Fruit fly (Drosophila melanogaster) whole organism, embryonic: ENCODE data around the gene fz3.

Experiments
- Antp ChIP-seq: fragments of 200-800 bp; sonication (Bioruptor generic); optimal IDR thresholded peaks from 3 replicates; lab custom pipeline; 2016; ENCODE audit warnings: missing biosample characterization, missing genetic modification characterization
- Atf3 ChIP-seq: fragments of 200-800 bp; sonication (Bioruptor generic); optimal IDR thresholded peaks from 3 replicates; lab custom pipeline; 2016; ENCODE audit warnings: missing biosample characterization, missing genetic modification characterization
- CG10321 ChIP-seq: fragments of 200-800 bp; sonication (Bioruptor generic); IDR thresholded peaks from 2 replicates; pipeline ENCODE4 v1.3.6; 2022; ENCODE audit warnings: missing biosample characterization, missing genetic modification characterization
- CG11456 ChIP-seq: fragments of 200-800 bp; sonication (Bioruptor generic); IDR thresholded peaks from 3 replicates; pipeline ENCODE4 v1.3.6; 2022; ENCODE audit warnings: missing biosample characterization, missing genetic modification characterization
- CG11723 ChIP-seq: fragments of 200-800 bp; sonication (Bioruptor generic); optimal IDR thresholded peaks from 2 replicates; lab custom pipeline; 2017; ENCODE audit warnings: missing biosample characterization, mild to moderate bottlenecking, missing genetic modification characterization
- CG12391 ChIP-seq: fragments of 200-800 bp; sonication (Bioruptor generic); optimal IDR thresholded peaks from 3 replicates; lab custom pipeline; 2018; ENCODE audit warnings: missing biosample characterization, mild to moderate bottlenecking, missing genetic modification characterization, moderate library complexity
- CG13287 ChIP-seq: fragments of 200-800 bp; sonication (Bioruptor generic); IDR thresholded peaks from 2 replicates; pipeline ENCODE4 v1.3.6; 2022; ENCODE audit warnings: missing biosample characterization, missing genetic modification characterization; ENCODE audit not compliant: partially characterized antibody
- CG16815 ChIP-seq: fragments of 200-800 bp; sonication (Bioruptor generic); optimal IDR thresholded peaks from 3 replicates; lab custom pipeline; 2017; ENCODE audit warnings: missing biosample characterization, mild to moderate bottlenecking, missing genetic modification characterization
- CG17385 ChIP-seq: fragments of 200-800 bp; sonication (Bioruptor generic); optimal IDR thresholded peaks from 3 replicates; lab custom pipeline; 2018; ENCODE audit warnings: missing biosample characterization, mild to moderate bottlenecking, missing genetic modification characterization
- CG17829 ChIP-seq: fragments of 200-800 bp; optimal IDR thresholded peaks from 2 replicates; lab custom pipeline; 2019; ENCODE audit warnings: missing biosample characterization, mild to moderate bottlenecking, missing genetic modification characterization, moderate library complexity
- CG1792 ChIP-seq: fragments of 200-800 bp; sonication (Bioruptor generic); optimal IDR thresholded peaks from 2 replicates; lab custom pipeline; 2016; ENCODE audit warnings: missing biosample characterization, missing genetic modification characterization
- CG18599 ChIP-seq: fragments of 200-800 bp; sonication (Bioruptor generic); optimal IDR thresholded peaks from 3 replicates; lab custom pipeline; 2017; ENCODE audit warnings: missing biosample characterization, missing genetic modification characterization, mild to moderate bottlenecking, moderate library complexity, missing genetic modification reagents
- CG18619 ChIP-seq: fragments of 200-800 bp; sonication (Bioruptor generic); optimal IDR thresholded peaks from 3 replicates; lab custom pipeline; 2017; ENCODE audit warnings: missing biosample characterization, mild to moderate bottlenecking, missing genetic modification characterization
- CG2116 ChIP-seq: fragments of 200-800 bp; sonication (Bioruptor generic); optimal IDR thresholded peaks from 3 replicates; lab custom pipeline; 2018; ENCODE audit warnings: missing biosample characterization, mild to moderate bottlenecking, missing genetic modification characterization
- CG2120 ChIP-seq: fragments of 200-800 bp; sonication (Bioruptor generic); optimal IDR thresholded peaks from 3 replicates; lab custom pipeline; 2016; ENCODE audit warnings: missing biosample characterization, missing genetic modification characterization
- CG2875 ChIP-seq: fragments of 200-800 bp; sonication (Bioruptor generic); optimal IDR thresholded peaks from 2 replicates; lab custom pipeline; 2017; ENCODE audit warnings: missing biosample characterization, mild to moderate bottlenecking, missing genetic modification characterization, missing genetic modification reagents
- CG30431 ChIP-seq: fragments of 200-800 bp; sonication (Bioruptor generic); optimal IDR thresholded peaks from 2 replicates; lab custom pipeline; 2017; ENCODE audit warnings: missing biosample characterization, missing genetic modification characterization
- CG33213 ChIP-seq: fragments of 200-800 bp; sonication (Bioruptor generic); optimal IDR thresholded peaks from 3 replicates; lab custom pipeline; 2016; ENCODE audit warnings: missing biosample characterization, missing genetic modification characterization
- CG3847 ChIP-seq: fragments of 200-800 bp; sonication (Bioruptor generic); IDR thresholded peaks from 2 replicates; pipeline ENCODE4 v1.3.6; 2022; ENCODE audit warnings: missing biosample characterization, missing genetic modification characterization
- CG4282 ChIP-seq: fragments of 200-800 bp; sonication (Bioruptor generic); optimal IDR thresholded peaks from 2 replicates; lab custom pipeline; 2016; ENCODE audit warnings: missing biosample characterization, missing genetic modification characterization
- CG7271 ChIP-seq: fragments of 200-800 bp; sonication (Bioruptor generic); optimal IDR thresholded peaks from 2 replicates; lab custom pipeline; 2018; ENCODE audit warnings: missing biosample characterization, mild to moderate bottlenecking, missing genetic modification characterization, moderate library complexity
- CG7556 ChIP-seq: fragments of 200-800 bp; sonication (Bioruptor generic); optimal IDR thresholded peaks from 2 replicates; lab custom pipeline; 2017; ENCODE audit warnings: missing biosample characterization, mild to moderate bottlenecking, missing genetic modification characterization
- CG8281 ChIP-seq: fragments of 200-800 bp; sonication (Bioruptor generic); optimal IDR thresholded peaks from 2 replicates; lab custom pipeline; 2018; ENCODE audit warnings: missing biosample characterization, mild to moderate bottlenecking, missing genetic modification characterization, moderate library complexity
- CG8924 ChIP-seq: fragments of 200-800 bp; optimal IDR thresholded peaks from 3 replicates; lab custom pipeline; 2019; ENCODE audit warnings: missing biosample characterization, mild to moderate bottlenecking, missing genetic modification characterization, moderate library complexity
- CrebB ChIP-seq: fragments of 200-800 bp; sonication (Bioruptor generic); optimal IDR thresholded peaks from 3 replicates; lab custom pipeline; 2018; ENCODE audit warnings: missing biosample characterization, mild to moderate bottlenecking, missing genetic modification characterization
- Dip3 ChIP-seq: fragments of 200-800 bp; sonication (Bioruptor generic); optimal IDR thresholded peaks from 3 replicates; lab custom pipeline; 2016; ENCODE audit warnings: missing biosample characterization, missing genetic modification characterization
- Dp ChIP-seq: fragments of 200-800 bp; sonication (Bioruptor generic); optimal IDR thresholded peaks from 2 replicates; lab custom pipeline; 2018; ENCODE audit warnings: missing biosample characterization, mild to moderate bottlenecking, missing genetic modification characterization, moderate library complexity
- ERR ChIP-seq: fragments of 200-800 bp; sonication (Bioruptor generic); optimal IDR thresholded peaks from 2 replicates; lab custom pipeline; 2016; ENCODE audit warnings: missing biosample characterization, missing genetic modification characterization
- GATAe ChIP-seq: fragments of 200-800 bp; sonication (Bioruptor generic); conservative IDR thresholded peaks from 2 replicates; pipeline ENCODE4 v1.3.6; 2022; ENCODE audit warnings: missing biosample characterization, missing genetic modification characterization
- Hey ChIP-seq: fragments of 200-800 bp; sonication (Bioruptor generic); optimal IDR thresholded peaks from 3 replicates; lab custom pipeline; 2018; ENCODE audit warnings: missing biosample characterization, mild to moderate bottlenecking, missing genetic modification characterization
- Lim3 ChIP-seq: fragments of 200-800 bp; sonication (Bioruptor generic); IDR thresholded peaks from 2 replicates; pipeline ENCODE4 v1.3.6; 2022; ENCODE audit warnings: missing biosample characterization, missing genetic modification characterization
- Med ChIP-seq: fragments of 200-800 bp; sonication (Bioruptor generic); peaks from one replicate; lab custom pipeline; 2016; ENCODE audit warnings: missing biosample characterization, missing genetic modification characterization, mild to moderate bottlenecking, inconsistent platforms, moderate library complexity
- Myb ChIP-seq: fragments of 200-800 bp; sonication (Bioruptor generic); optimal IDR thresholded peaks from 2 replicates; lab custom pipeline; 2016; ENCODE audit warnings: missing biosample characterization, missing genetic modification characterization
- Scr ChIP-seq: fragments of 200-800 bp; sonication (Bioruptor generic); IDR thresholded peaks from 2 replicates; pipeline ENCODE4 v1.3.6; 2022; ENCODE audit warnings: missing biosample characterization, missing genetic modification characterization; ENCODE audit not compliant: partially characterized antibody
- TFAM ChIP-seq: fragments of 200-800 bp; sonication (Bioruptor generic); optimal IDR thresholded peaks from 2 replicates; lab custom pipeline; 2017; ENCODE audit warnings: missing biosample characterization, missing genetic modification characterization, inconsistent platforms
- br ChIP-seq: fragments of >200 bp; optimal IDR thresholded peaks from 2 replicates; lab custom pipeline; 2017
- bsh ChIP-seq, 2 experiments: fragments of 200-800 bp; sonication (Bioruptor generic); optimal IDR thresholded peaks; 2 replicates each; lab custom pipeline; 2017 to 2018; ENCODE audit warnings: mild to moderate bottlenecking in 2 of 2, missing biosample characterization in 2 of 2, missing genetic modification characterization in 2 of 2, moderate library complexity in 1 of 2
- btn ChIP-seq: fragments of 200-800 bp; sonication (Bioruptor generic); optimal IDR thresholded peaks from 2 replicates; lab custom pipeline; 2016; ENCODE audit warnings: missing biosample characterization, missing genetic modification characterization
- ci ChIP-seq: fragments of 200-800 bp; sonication (Bioruptor generic); IDR thresholded peaks from 3 replicates; pipeline ENCODE4 v1.3.6; 2022; ENCODE audit warnings: missing biosample characterization, missing genetic modification characterization
- dmrt99B ChIP-seq: fragments of 200-800 bp; sonication (Bioruptor generic); optimal IDR thresholded peaks from 2 replicates; lab custom pipeline; 2018; ENCODE audit warnings: missing biosample characterization, mild to moderate bottlenecking, missing genetic modification characterization, moderate library complexity
- en ChIP-seq: fragments of 200-800 bp; sonication (Bioruptor generic); optimal IDR thresholded peaks from 2 replicates; lab custom pipeline; 2016; ENCODE audit warnings: missing biosample characterization, missing genetic modification characterization
- hb ChIP-seq: fragments of 200-800 bp; sonication (Bioruptor generic); IDR thresholded peaks from 3 replicates; pipeline ENCODE4 v1.3.6; 2022; ENCODE audit warnings: missing biosample characterization, missing genetic modification characterization; ENCODE audit not compliant: partially characterized antibody
- jigr1 ChIP-seq: fragments of 200-800 bp; sonication (Bioruptor generic); IDR thresholded peaks from 3 replicates; pipeline ENCODE4 v1.3.6; 2022; ENCODE audit warnings: missing biosample characterization, missing genetic modification characterization
- otp ChIP-seq: fragments of 200-800 bp; sonication (Bioruptor generic); IDR thresholded peaks from 3 replicates; pipeline ENCODE4, ENCODE4 v1.3.6; 2022; ENCODE audit warnings: missing biosample characterization, missing genetic modification characterization
- p53 ChIP-seq: fragments of 200-800 bp; sonication (Bioruptor generic); optimal IDR thresholded peaks from 2 replicates; lab custom pipeline; 2016; ENCODE audit warnings: missing biosample characterization, missing genetic modification characterization
- peb ChIP-seq: fragments of 200-800 bp; sonication (Bioruptor generic); IDR thresholded peaks from 2 replicates; pipeline ENCODE4 v1.3.6; 2022; ENCODE audit warnings: missing biosample characterization, missing genetic modification characterization
- sens-2 ChIP-seq: fragments of 200-800 bp; sonication (Bioruptor generic); IDR thresholded peaks from 2 replicates; pipeline ENCODE4 v1.3.6; 2022; ENCODE audit warnings: missing biosample characterization, missing genetic modification characterization
- sob ChIP-seq: fragments of 200-800 bp; sonication (Bioruptor generic); IDR thresholded peaks from 2 replicates; pipeline ENCODE4 v1.3.6; 2022; ENCODE audit warnings: missing biosample characterization, missing genetic modification characterization
- vvl ChIP-seq: fragments of 200-800 bp; sonication (Bioruptor generic); IDR thresholded peaks from 2 replicates; pipeline ENCODE4 v1.3.6; 2022; ENCODE audit warnings: missing biosample characterization, missing genetic modification characterization

The fz3 gene

DNA sequence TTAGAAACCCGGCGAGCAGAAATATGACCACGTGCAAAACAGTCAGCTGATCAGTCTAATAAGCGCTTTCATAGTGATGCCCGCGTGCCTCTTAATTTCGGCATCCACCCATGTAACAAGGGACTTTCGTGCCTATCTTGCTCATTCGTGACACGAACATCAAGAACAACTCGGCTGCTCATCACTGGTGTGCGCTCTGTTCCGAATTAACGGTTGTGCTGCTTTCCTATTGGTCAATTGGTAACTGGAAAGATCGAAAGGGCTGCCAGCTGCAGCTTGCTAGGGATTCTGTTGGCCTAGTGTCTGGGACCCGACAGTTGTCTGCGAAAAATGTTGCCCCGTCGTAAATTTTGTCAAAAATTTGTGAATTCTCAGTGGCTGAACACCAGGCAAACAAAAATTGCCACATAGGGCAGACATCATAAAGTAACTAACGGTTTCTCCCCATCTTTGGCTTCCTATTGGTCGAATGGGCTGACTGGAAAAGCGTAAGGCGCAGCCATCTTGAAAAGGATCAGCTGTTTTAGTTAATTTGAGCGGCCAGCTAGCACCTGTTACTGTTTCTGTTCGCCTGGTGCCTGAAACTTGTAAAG is 26.7 kb downstream of the fz3 start (continued):
- peak; percentile 53 for TF ChIP-seq CG2120
- TF ChIP-seq CG18599 = peak; percentile 21
- peak; percentile 46 for TF ChIP-seq vvl (GFP tag; lab: Robert Waterston, UW)
- peak; percentile 98 for TF ChIP-seq CG13287
- no peak for TF ChIP-seq Dip3 (GFP tag; lab: Kevin White, UChicago)
- no peak for TF ChIP-seq jigr1 (GFP tag; lab: Robert Waterston, UW)
- TF ChIP-seq CG11723 (GFP tag; lab: Kevin White, UChicago) = no peak
- TF ChIP-seq CG3847 (GFP tag; lab: Robert Waterston, UW) = 0 out of 2 replicates have a peak, but pooled peaks have one; percentile 23
- no peak for TF ChIP-seq Hey
- no peak for TF ChIP-seq CG18619
- TF ChIP-seq Myb (GFP tag; lab: Kevin White, UChicago) = peak; percentile 22
- TF ChIP-seq CG16815 = no peak
- TF ChIP-seq br = no peak
- no peak for TF ChIP-seq Antp
- TF ChIP-seq sob (GFP tag; lab: Robert Waterston, UW) = no peak
- peak; percentile 10 for TF ChIP-seq CG8924 (tag; lab: Kevin White, UChicago)
- no peak for TF ChIP-seq btn (GFP tag; lab: Kevin White, UChicago)
- TF ChIP-seq Lim3 (GFP tag; lab: Robert Waterston, UW) = no peak
- no peak for TF ChIP-seq CrebB
- TF ChIP-seq dmrt99B = no peak
- peak; percentile 85 for TF ChIP-seq Med (GFP tag; lab: Kevin White, UChicago)
- TF ChIP-seq bsh (GFP tag; optimal IDR thresholded peaks at IDR 0.05; lab: Kevin White, UChicago) = peak in 1 of 2 experiments; percentile 1
- no peak for TF ChIP-seq ci (GFP tag; lab: Robert Waterston, UW)
- TF ChIP-seq CG17385 (GFP tag; lab: Kevin White, UChicago) = no peak
- TF ChIP-seq CG7556 (GFP tag; lab: Kevin White, UChicago) = no peak
- TF ChIP-seq CG2875 = no peak
- TF ChIP-seq CG12391 (tag; lab: Kevin White, UChicago) = no peak
- TF ChIP-seq peb (GFP tag; lab: Robert Waterston, UW) = no peak
- peak; percentile 50 for TF ChIP-seq CG17829 (tag; lab: Kevin White, UChicago)
- TF ChIP-seq CG33213 (GFP tag; lab: Kevin White, UChicago) = peak; percentile 98
- TF ChIP-seq hb (GFP tag; lab: Robert Waterston, UW) = peak; percentile 88
- no peak for TF ChIP-seq CG1792 (GFP tag; lab: Kevin White, UChicago)
- no peak for TF ChIP-seq p53 (GFP tag; lab: Kevin White, UChicago)
- no peak for TF ChIP-seq CG7271 (tag; lab: Kevin White, UChicago)
- TF ChIP-seq GATAe (GFP tag; lab: Robert Waterston, UW) = no peak
- no peak for TF ChIP-seq ERR (GFP tag; lab: Kevin White, UChicago)
- no peak for TF ChIP-seq Atf3 (GFP tag; lab: Kevin White, UChicago)
- no peak for TF ChIP-seq CG30431 (GFP tag; lab: Kevin White, UChicago)
- 0 out of 3 replicates have a peak, but pooled peaks have one; percentile 39 for TF ChIP-seq otp (GFP tag; lab: Robert Waterston, UW)
- no peak for TF ChIP-seq en
- TF ChIP-seq sens-2 (GFP tag; lab: Robert Waterston, UW) = no peak
- no peak for TF ChIP-seq CG4282
- no peak for TF ChIP-seq CG10321 (GFP tag; lab: Robert Waterston, UW)
- no peak for TF ChIP-seq CG8281 (tag; lab: Kevin White, UChicago)
- no peak for TF ChIP-seq Dp (GFP tag; lab: Kevin White, UChicago)
- no peak for TF ChIP-seq CG2116 (GFP tag; lab: Kevin White, UChicago)
- TF ChIP-seq Scr (GFP tag; lab: Robert Waterston, UW) = peak; percentile 96
- TF ChIP-seq TFAM (GFP tag; lab: Kevin White, UChicago) = no peak
- peak; percentile 61; the same call in 1 of the 3 replicates for TF ChIP-seq CG11456 (GFP tag; lab: Robert Waterston, UW)
